Worm (Caenorhabditis elegans) whole organism, L3 larva: ENCODE measurements around the gene arx-3.

ENCODE experiments used
- ZK546.5 ChIP-seq: sonication (generic microtip); optimal IDR thresholded peaks from 2 replicates; lab custom pipeline; 2017; ENCODE audit warnings: missing biosample characterization, missing genetic modification characterization
- aly-2 ChIP-seq: fragments of 150-350 bp; optimal IDR thresholded peaks from 2 replicates; lab custom pipeline; 2014; ENCODE audit warnings: missing biosample characterization, missing genetic modification characterization
- ama-1 ChIP-seq: fragments of 150-350 bp; optimal IDR thresholded peaks from 2 replicates; lab custom pipeline; 2018
- ceh-16 ChIP-seq: sonication (generic microtip); optimal IDR thresholded peaks from 2 replicates; lab custom pipeline; 2017; ENCODE audit warnings: missing biosample characterization, missing genetic modification characterization
- ceh-28 ChIP-seq: fragments of 150-350 bp; optimal IDR thresholded peaks from 2 replicates; lab custom pipeline; 2014; ENCODE audit warnings: missing biosample characterization, missing genetic modification reagents, missing genetic modification characterization
- ceh-9 ChIP-seq: sonication (generic microtip); optimal IDR thresholded peaks from 2 replicates; lab custom pipeline; 2018; ENCODE audit warnings: missing biosample characterization, missing genetic modification characterization
- daf-12 ChIP-seq: fragments of 150-350 bp; optimal IDR thresholded peaks from 2 replicates; lab custom pipeline; 2014; ENCODE audit warnings: missing biosample characterization, missing genetic modification reagents, missing genetic modification characterization
- egl-27 ChIP-seq: sonication (generic microtip); optimal IDR thresholded peaks from 4 replicates; lab custom pipeline; 2017; ENCODE audit warnings: missing biosample characterization, missing genetic modification reagents, missing genetic modification characterization
- egl-5 ChIP-seq: fragments of 150-350 bp; optimal IDR thresholded peaks from 2 replicates; lab custom pipeline; 2017; ENCODE audit warnings: missing biosample characterization, missing genetic modification reagents, missing genetic modification characterization, inconsistent platforms
- elt-1 ChIP-seq: fragments of 150-350 bp; optimal IDR thresholded peaks from 2 replicates; lab custom pipeline; 2014; ENCODE audit warnings: missing biosample characterization, missing genetic modification characterization
- eor-1 ChIP-seq, 2 experiments: fragments of 150-350 bp; optimal IDR thresholded peaks; 2 replicates each; lab custom pipeline; 2014 to 2018; ENCODE audit warnings: missing biosample characterization in 2 of 2, missing genetic modification characterization in 2 of 2
- fkh-2 ChIP-seq: fragments of 150-350 bp; optimal IDR thresholded peaks from 2 replicates; lab custom pipeline; 2014; ENCODE audit warnings: missing biosample characterization, missing genetic modification reagents, missing genetic modification characterization
- fos-1 ChIP-seq: fragments of 150-350 bp; optimal IDR thresholded peaks from 2 replicates; lab custom pipeline; 2014; ENCODE audit warnings: missing biosample characterization, missing genetic modification characterization
- hmg-11 ChIP-seq: sonication (generic microtip); optimal IDR thresholded peaks from 2 replicates; lab custom pipeline; 2016; ENCODE audit warnings: missing genetic modification characterization, missing compliant biosample characterization
- jun-1 ChIP-seq: fragments of 150-350 bp; optimal IDR thresholded peaks from 2 replicates; lab custom pipeline; 2014; ENCODE audit warnings: missing biosample characterization, missing genetic modification reagents, missing genetic modification characterization
- lin-15B ChIP-seq: fragments of 150-350 bp; optimal IDR thresholded peaks from 2 replicates; lab custom pipeline; 2014; ENCODE audit warnings: missing biosample characterization, missing genetic modification characterization
- lsy-12 ChIP-seq: sonication (generic microtip); optimal IDR thresholded peaks from 2 replicates; lab custom pipeline; 2016; ENCODE audit warnings: mild to moderate bottlenecking, missing genetic modification characterization, missing compliant biosample characterization
- mdl-1 ChIP-seq: fragments of 150-350 bp; optimal IDR thresholded peaks from 2 replicates; lab custom pipeline; 2014; ENCODE audit warnings: missing biosample characterization, missing genetic modification characterization
- mml-1 ChIP-seq: fragments of 150-350 bp; sonication (generic microtip); optimal IDR thresholded peaks from 3 replicates; lab custom pipeline; 2014; ENCODE audit warnings: missing biosample characterization, missing genetic modification characterization
- nfya-1 ChIP-seq: sonication (generic microtip); optimal IDR thresholded peaks from 2 replicates; lab custom pipeline; 2017; ENCODE audit warnings: missing genetic modification characterization, mild to moderate bottlenecking, missing compliant biosample characterization, antibody characterized with exemption, moderate library complexity; ENCODE audit not compliant: insufficient read depth
- nhr-23 ChIP-seq: fragments of 150-350 bp; optimal IDR thresholded peaks from 2 replicates; lab custom pipeline; 2014; ENCODE audit warnings: missing biosample characterization, missing genetic modification reagents, missing genetic modification characterization
- nhr-237 ChIP-seq: fragments of 150-350 bp; optimal IDR thresholded peaks from 2 replicates; lab custom pipeline; 2014; ENCODE audit warnings: missing biosample characterization, missing genetic modification characterization
- nhr-25 ChIP-seq: sonication (generic microtip); optimal IDR thresholded peaks from 2 replicates; lab custom pipeline; 2017; ENCODE audit warnings: missing biosample characterization, missing genetic modification characterization
- nhr-28 ChIP-seq: fragments of 150-350 bp; optimal IDR thresholded peaks from 2 replicates; lab custom pipeline; 2014; ENCODE audit warnings: missing biosample characterization, missing genetic modification characterization
- nhr-43 ChIP-seq: sonication (generic microtip); optimal IDR thresholded peaks from 2 replicates; lab custom pipeline; 2016; ENCODE audit warnings: mild to moderate bottlenecking, missing genetic modification characterization, missing compliant biosample characterization; ENCODE audit not compliant: poor library complexity, severe bottlenecking
- nhr-67 ChIP-seq: fragments of 150-350 bp; optimal IDR thresholded peaks from 2 replicates; lab custom pipeline; 2014; ENCODE audit warnings: missing biosample characterization, missing genetic modification characterization
- nhr-76 ChIP-seq: fragments of 150-350 bp; sonication (generic microtip); optimal IDR thresholded peaks from 5 replicates; lab custom pipeline; 2014; ENCODE audit warnings: missing biosample characterization, missing genetic modification characterization
- pha-4 ChIP-seq: fragments of 150-350 bp; optimal IDR thresholded peaks from 2 replicates; lab custom pipeline; 2014; ENCODE audit warnings: missing biosample characterization, missing genetic modification reagents, missing genetic modification characterization
- skn-1 ChIP-seq: fragments of 150-350 bp; optimal IDR thresholded peaks from 2 replicates; lab custom pipeline; 2014; ENCODE audit warnings: missing biosample characterization, missing genetic modification characterization
- snpc-4 ChIP-seq: fragments of 150-350 bp; optimal IDR thresholded peaks from 2 replicates; lab custom pipeline; 2014; ENCODE audit warnings: missing biosample characterization, missing genetic modification characterization
- tbx-2 ChIP-seq: sonication (generic microtip); optimal IDR thresholded peaks from 2 replicates; lab custom pipeline; 2016; ENCODE audit warnings: mild to moderate bottlenecking, missing genetic modification characterization, missing compliant biosample characterization
- zag-1 ChIP-seq: fragments of 150-350 bp; optimal IDR thresholded peaks from 2 replicates; lab custom pipeline; 2014; ENCODE audit warnings: missing biosample characterization, missing genetic modification characterization
- ztf-11 ChIP-seq: fragments of 150-350 bp; optimal IDR thresholded peaks from 2 replicates; lab custom pipeline; 2014; ENCODE audit warnings: missing biosample characterization, missing genetic modification characterization

The arx-3 gene

DNA sequence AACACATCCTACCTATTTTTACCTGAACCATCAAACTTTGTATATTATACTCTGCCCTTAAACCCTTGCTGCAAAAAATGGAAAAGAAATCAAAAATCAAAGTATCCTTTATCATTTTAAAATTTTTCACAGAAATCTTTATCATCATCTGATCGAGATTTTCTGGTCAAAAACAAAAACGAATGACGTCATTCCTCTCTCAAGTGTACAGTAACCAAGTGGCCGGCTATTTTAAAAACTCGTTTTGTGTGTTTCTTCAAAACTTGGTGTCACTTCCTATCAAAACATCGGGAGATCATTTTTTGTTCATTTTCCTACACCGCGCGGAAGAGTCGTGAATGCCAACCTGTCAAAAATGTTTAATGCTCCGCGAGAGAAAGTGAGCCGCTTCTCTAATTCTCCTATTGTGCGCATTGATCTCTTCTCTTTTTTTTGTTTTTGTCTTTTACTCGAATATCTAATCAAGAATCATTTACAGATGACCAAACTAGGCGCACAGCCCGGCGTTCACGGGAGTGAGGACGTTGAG lies 38.1 kb downstream of the arx-3 start, which contains the start of gene brp-1:
brp-1 (plus strand) TSS at position 479 of the 529 bp plus-strand sequence.
- no peak for TF ChIP-seq ZK546.5
- TF ChIP-seq nhr-43, result peak; percentile 67
- no peak for TF ChIP-seq nhr-25 (tag; lab: Kevin White, UChicago)
- TF ChIP-seq ama-1 (lab: Kevin White, UChicago), result peak; percentile 32
- no peak for TF ChIP-seq daf-12
- no peak for TF ChIP-seq egl-27 (tag; lab: Kevin White, UChicago)
- no peak for TF ChIP-seq skn-1 (tag; lab: Kevin White, UChicago)
- peak; percentile 21 for TF ChIP-seq nhr-23 (tag; lab: Kevin White, UChicago)
- TF ChIP-seq nfya-1 (tag; lab: Kevin White, UChicago), result no peak
- TF ChIP-seq nhr-67, result no peak
- TF ChIP-seq zag-1 (tag; lab: Kevin White, UChicago), result no peak
- TF ChIP-seq egl-5 (tag; lab: Kevin White, UChicago), result no peak

DNA sequence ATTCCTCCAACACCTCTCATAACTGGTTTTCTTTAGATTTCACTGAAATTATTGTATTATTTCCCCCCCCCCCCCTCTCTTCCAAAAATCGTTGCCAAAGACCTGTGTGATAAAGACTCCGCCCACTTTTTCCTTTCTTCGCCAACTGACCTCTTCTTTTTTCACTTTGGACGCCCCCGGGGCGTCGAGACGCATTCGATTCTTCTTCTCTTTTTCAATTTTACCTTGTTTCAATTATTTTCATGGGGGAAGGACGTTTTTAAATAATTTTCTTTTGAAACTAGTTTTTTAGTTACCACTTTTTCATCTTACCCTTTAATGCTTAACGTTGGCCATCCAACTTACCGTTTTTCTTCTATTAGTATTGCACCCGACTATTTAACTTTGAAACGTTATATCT lies 40.3 kb downstream of the arx-3 start:
- TF ChIP-seq jun-1 (tag; lab: Kevin White, UChicago) (no peak), ama-1 (lab: Kevin White, UChicago) (peak; percentile 73), nhr-25 (tag; lab: Kevin White, UChicago) (peak; percentile 37)

DNA sequence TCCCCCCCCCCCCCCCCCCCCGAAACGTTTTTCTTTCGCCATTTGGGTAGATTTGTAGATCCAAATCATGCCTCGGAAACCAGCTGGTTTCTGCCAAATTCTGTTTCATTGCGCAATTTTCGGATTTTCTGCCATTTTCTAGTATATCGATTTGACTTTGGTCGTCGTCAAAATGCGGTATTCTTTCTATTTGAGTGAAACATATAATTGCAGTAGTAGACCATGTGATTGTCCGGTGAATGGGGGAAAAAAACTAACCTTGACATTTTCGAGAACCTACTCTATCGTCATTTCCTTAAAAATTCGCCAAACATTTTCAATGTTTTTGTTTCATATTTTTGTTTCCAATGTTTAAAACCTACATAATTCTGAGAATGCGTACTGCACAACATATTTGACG lies 42.6 kb downstream of the arx-3 start:
- no peak for TF ChIP-seq elt-1
- peak; percentile 72 for TF ChIP-seq nhr-23 (tag; lab: Kevin White, UChicago)
- TF ChIP-seq nhr-25 (tag; lab: Kevin White, UChicago), result peak; percentile 69
- TF ChIP-seq lsy-12, result no peak
- TF ChIP-seq mdl-1, result no peak
- TF ChIP-seq mml-1 (tag; lab: Kevin White, UChicago), result no peak
- no peak for TF ChIP-seq nhr-28 (tag; lab: Kevin White, UChicago)
- no peak for TF ChIP-seq ceh-9 (tag; lab: Kevin White, UChicago)
- TF ChIP-seq, all 47 proteins: peak for 2

DNA sequence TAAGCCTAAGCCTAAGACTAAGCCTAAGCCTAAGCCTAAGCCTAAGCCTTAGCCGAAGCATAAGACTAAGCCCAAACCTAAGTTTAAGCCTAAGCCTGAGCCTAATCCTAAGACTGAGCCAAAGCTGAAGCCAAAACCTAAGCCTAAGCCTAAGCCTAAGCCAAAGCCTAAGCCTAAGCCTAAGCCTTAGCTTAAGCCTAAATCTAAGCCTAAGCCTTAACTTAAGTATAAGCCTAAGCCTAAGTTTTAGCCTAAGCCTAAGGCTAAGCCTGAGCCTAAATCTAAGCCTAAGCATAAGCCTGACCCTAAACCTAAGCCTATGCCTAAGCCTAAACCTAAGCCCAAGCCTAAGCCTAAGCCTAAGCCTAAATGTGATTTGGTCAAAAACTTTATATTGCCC lies 43.1 kb downstream of the arx-3 start:
- TF ChIP-seq fkh-2 (tag; lab: Kevin White, UChicago), result no peak
- TF ChIP-seq nhr-237 (tag; lab: Kevin White, UChicago), result no peak
- TF ChIP-seq, all 47 proteins: peak for 0

DNA sequence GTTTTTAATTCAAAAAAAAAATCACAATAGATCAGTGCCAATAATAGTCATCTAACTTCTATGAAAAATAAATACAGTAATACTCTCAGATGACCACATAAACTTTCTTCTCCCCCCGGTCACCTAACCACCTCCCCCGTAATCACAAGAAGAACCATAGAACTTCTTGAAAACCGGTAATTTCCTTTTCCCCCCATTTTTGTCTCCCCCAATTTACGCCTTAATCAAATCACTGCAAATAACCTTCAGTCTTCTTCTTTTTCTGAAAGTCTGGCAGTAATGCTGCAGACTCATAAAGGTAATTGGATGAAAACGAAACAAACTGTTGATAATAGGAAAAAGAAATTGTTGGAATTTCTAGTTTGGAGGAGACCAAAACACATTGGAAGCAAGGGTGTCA lies 43.8 kb downstream of the arx-3 start:
- TF ChIP-seq nhr-25 (tag; lab: Kevin White, UChicago) (no peak), nhr-67 (no peak), aly-2 (no peak), nhr-23 (tag; lab: Kevin White, UChicago) (no peak), egl-27 (tag; lab: Kevin White, UChicago) (no peak), elt-1 (no peak), lin-15B (no peak), nhr-43 (no peak), ztf-11 (tag; lab: Kevin White, UChicago) (no peak), eor-1 (tag; optimal IDR thresholded peaks at IDR 0.05; lab: Kevin White, UChicago) (no peak), nhr-76 (tag; lab: Kevin White, UChicago) (no peak), ama-1 (lab: Kevin White, UChicago) (no peak), fos-1 (tag; lab: Kevin White, UChicago) (no peak), pha-4 (tag; lab: Kevin White, UChicago) (no peak), snpc-4 (tag; lab: Kevin White, UChicago) (no peak), ceh-16 (tag; lab: Kevin White, UChicago) (no peak), tbx-2 (tag; lab: Kevin White, UChicago) (no peak), hmg-11 (no peak)
- TF ChIP-seq, all 47 proteins: peak for 0

DNA sequence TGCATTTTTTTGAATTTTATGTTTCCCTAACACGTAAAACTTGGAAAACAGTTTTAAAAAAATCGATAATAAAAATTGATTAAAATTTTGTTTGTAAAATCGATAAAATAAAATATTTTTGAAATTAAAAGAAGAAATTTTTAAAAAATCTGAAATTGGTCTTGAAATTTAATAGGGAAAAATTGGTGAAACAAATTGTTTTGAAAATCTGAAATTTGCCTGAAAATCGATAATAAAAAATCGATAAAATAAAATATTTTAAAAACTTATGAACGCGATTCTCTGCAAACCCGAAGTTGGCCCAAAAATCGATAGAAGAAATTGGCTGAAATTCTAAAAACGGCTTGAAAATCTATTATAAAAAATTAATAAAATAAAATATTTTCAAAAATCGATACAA lies 44.5 kb downstream of the arx-3 start:
- TF ChIP-seq nfya-1 (tag; lab: Kevin White, UChicago), result no peak
- TF ChIP-seq nhr-67, result no peak
- no peak for TF ChIP-seq snpc-4 (tag; lab: Kevin White, UChicago)
- TF ChIP-seq nhr-23 (tag; lab: Kevin White, UChicago), result no peak
- TF ChIP-seq ceh-28 (tag; lab: Kevin White, UChicago), result peak; percentile 56
